Worm (Caenorhabditis elegans): ENCODE measurements around the gene sre-30.

DNA sequence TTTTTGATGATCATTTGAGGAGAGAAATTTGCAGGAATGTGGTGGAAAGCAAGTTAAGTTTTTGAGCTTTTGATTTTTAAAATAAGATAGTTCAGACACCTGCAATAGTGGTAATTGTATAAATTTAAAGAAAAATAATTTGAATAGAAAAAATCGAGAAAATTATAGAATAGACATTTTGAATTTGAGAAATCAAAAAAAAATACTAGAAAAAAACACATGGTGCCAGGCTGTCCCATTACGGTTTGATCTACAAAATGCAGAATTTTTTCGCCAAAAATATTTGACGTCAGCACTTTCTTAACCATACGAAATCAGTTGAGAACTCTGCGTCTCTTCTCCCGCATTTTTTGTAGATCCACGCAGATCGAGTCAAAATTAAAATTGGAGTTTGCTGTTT lies 11.2 kb upstream of the sre-30 start, which contains the start of gene sre-27:
- TF ChIP-seq nhr-237 (tag; optimal IDR thresholded peaks at IDR 0.05) (no peak), egl-27 (tag; optimal IDR thresholded peaks at IDR 0.05) (no peak), zag-1 (tag; optimal IDR thresholded peaks at IDR 0.05) (no peak), gmeb-1 (tag; optimal IDR thresholded peaks at IDR 0.05) (no peak)
